Worm (Caenorhabditis elegans) whole organism, mixed stage, embryonic: ENCODE data around the gene str-188.

Source experiments
- hlh-1 ChIP-seq: fragments of 150-350 bp; optimal IDR thresholded peaks from 2 replicates; lab custom pipeline; 2014; ENCODE audit warnings: missing biosample characterization, missing genetic modification reagents, missing genetic modification characterization
- lin-13 ChIP-seq: fragments of 150-350 bp; optimal IDR thresholded peaks from 2 replicates; lab custom pipeline; 2014; ENCODE audit warnings: missing biosample characterization, missing genetic modification characterization
- mab-5 ChIP-seq: fragments of 150-350 bp; optimal IDR thresholded peaks from 2 replicates; lab custom pipeline; 2014; ENCODE audit warnings: missing biosample characterization, missing genetic modification characterization
- mep-1 ChIP-seq: fragments of 150-350 bp; optimal IDR thresholded peaks from 2 replicates; lab custom pipeline; 2017; ENCODE audit warnings: missing biosample characterization, missing genetic modification reagents, missing genetic modification characterization, inconsistent platforms
- nhr-237 ChIP-seq: fragments of 150-350 bp; optimal IDR thresholded peaks from 2 replicates; lab custom pipeline; 2014; ENCODE audit warnings: missing biosample characterization, missing genetic modification characterization
- unc-120 ChIP-seq: sonication (generic microtip); optimal IDR thresholded peaks from 2 replicates; lab custom pipeline; 2017; ENCODE audit warnings: missing genetic modification characterization, missing compliant biosample characterization; ENCODE audit not compliant: poor library complexity, severe bottlenecking
- unc-62 ChIP-seq: fragments of 150-350 bp; optimal IDR thresholded peaks from 2 replicates; lab custom pipeline; 2014; ENCODE audit warnings: missing biosample characterization, missing genetic modification reagents, missing genetic modification characterization
- zip-8 ChIP-seq: fragments of 150-350 bp; optimal IDR thresholded peaks from 2 replicates; lab custom pipeline; 2014; ENCODE audit warnings: missing biosample characterization, missing genetic modification characterization
- ztf-11 ChIP-seq: fragments of 150-350 bp; optimal IDR thresholded peaks from 2 replicates; lab custom pipeline; 2014; ENCODE audit warnings: missing biosample characterization, missing genetic modification characterization

DNA sequence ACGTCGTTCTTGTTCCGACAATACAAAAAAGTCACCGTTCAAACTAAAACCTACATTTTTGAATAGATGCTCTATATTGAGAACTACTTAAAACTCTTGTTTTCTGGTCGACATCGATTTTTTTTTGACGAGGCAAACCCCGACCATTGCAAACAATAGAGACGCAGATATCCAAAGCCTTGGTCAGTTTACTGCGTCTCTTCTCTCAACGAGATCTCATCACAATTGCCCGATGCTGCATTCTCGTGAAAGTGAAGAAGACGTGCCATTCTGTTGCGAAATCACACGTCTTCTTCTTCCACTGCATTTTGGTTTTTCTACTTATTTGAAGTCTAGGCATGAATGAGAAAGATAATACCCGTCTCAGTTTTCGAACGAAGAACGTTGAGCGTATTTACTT, 12.1 kb upstream of the str-188 start:
- TF ChIP-seq ztf-11 (tag; lab: Kevin White, UChicago) (no peak), lin-13 (tag; lab: Kevin White, UChicago) (no peak), unc-62 (GFP tag; lab: Kevin White, UChicago) (no peak), nhr-237 (tag; lab: Kevin White, UChicago) (peak; percentile 18), zip-8 (tag; lab: Kevin White, UChicago) (no peak), mab-5 (tag; lab: Kevin White, UChicago) (no peak), hlh-1 (no peak), mep-1 (tag; lab: Kevin White, UChicago) (peak; percentile 11), unc-120 (tag; lab: Kevin White, UChicago) (no peak)
